Fruit fly (Drosophila melanogaster) whole organism, larva: ENCODE data around the gene CG15210.
A peak's percentile ranks its signal among the peaks of the same experiment; 100 is the strongest.

Experiments
- noc ChIP-seq: fragments of 200-800 bp; sonication (Bioruptor generic); optimal IDR thresholded peaks from 3 replicates; lab custom pipeline; 2019; ENCODE audit warnings: missing biosample characterization, mild to moderate bottlenecking, missing genetic modification characterization, moderate library complexity

CG15210 gene

DNA sequence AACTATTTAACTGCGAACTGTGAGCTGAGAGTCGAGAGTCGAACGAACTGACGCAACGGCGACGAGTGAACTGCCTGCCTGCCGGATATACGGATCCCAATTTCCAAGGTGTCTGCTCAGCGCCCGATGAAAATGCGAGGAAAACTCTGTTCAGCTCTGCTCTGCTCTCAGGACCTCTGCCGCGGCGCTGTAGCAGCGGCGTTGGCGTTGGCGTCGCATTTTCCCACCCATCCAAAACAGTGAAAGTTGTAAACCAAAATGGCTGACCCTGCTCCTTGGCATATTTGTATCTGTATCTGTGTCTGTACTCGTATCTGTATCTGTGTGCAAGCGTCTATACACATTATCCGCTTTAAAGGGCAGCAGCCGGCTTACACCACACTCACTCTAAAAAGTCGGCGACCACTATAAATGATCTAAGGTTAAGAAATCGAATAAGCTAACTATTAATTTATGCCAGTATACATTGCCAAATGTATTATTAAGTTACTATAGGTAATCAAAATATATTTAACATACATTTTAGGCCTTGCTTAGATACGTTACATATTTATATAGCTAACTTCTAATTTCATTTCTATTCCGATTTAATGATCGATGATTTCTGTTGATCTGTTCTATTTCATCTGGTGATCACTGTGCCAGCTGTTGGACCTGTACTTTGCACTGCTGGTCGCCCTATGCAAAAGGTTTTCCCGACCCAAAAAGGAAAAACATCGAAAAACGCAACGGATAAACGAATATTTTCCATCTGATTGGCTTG, 16.2 kb upstream of the CG15210 start:
- TF ChIP-seq noc (tag; lab: Kevin White, UChicago) = peak; percentile 23

DNA sequence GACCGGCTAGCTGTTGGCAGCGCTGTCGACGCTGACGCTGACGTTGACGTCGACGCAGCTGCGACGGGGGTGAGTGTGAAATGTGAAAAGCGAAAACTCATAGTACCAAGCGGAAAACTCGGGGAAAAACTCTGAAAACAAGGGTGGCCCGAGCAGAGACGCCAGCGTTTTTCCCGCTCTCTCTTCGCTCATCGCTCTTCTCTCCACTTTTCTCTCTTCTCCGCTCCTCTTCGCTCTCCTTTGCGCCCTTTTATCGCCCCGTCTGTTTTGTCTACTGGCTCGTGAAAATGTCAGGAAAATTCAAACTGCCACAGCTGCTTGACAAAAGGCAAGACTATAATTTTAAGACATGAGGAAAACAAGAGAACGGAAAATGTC, 15.6 kb upstream of the CG15210 start:
- no peak for TF ChIP-seq noc (tag; lab: Kevin White, UChicago)

DNA sequence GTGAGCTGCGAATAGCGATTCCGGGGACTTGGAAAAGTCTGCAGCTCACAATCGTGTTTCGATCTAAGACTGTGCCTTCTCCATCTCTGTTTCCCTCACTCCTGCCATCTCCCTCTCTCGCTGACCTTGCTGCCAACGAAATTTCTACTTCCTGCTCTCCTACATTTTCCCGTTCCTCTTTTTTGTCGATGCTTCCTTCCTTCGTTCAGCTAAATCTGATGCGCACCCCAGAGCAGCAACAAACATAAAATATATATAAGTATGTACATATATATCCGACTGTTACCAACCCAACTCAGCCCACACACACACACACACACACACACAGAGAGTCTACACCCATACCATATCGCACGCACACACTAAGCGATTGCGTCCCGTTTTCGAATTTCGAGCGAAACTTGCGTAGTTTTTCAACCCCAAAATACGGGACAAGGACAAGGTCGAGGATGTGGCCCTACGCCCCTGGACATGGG, 14.8 kb upstream of the CG15210 start, which contains the start of gene Imp:
TSS of gene Imp (minus strand) at position 51 of the 476 bp plus-strand sequence.
- TF ChIP-seq noc (tag; lab: Kevin White, UChicago) = no peak

DNA sequence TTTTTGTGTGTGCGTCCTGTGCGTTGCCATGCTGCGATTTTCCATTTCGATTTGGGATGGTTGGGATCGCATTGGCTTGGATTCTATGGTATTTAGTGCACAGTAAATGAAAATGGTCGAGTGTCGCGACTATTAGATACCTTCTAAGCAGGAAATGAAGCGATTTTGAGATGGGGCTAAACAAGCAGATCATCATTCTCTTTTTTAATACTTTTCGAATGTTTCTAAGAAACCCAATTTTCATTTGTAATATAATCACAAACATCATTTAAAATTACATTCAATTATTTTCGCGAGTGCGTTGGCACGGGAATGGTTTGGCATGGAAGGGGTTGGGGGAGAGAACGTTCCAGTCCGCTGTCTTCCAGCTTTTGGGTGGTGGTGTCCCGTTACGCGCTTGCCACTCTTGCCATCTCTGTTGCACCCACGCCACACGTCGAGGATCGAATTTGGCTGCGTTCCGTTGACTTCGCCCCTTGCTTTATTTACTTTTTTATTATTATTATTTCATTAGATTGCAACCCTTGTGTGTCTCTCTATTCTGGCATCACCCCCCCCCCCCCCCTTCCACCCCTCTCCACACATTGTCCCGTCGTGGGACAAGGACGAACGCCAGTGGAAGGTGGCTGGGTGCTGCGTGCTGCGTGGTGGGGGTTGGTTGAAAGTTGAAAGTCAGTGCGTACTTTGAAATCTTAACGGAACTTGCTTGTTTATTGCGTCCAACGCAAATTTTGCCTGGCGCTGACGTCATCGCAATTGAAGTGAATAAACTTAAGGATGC, 13.5 kb upstream of the CG15210 start:
- no peak for TF ChIP-seq noc (tag; lab: Kevin White, UChicago)

DNA sequence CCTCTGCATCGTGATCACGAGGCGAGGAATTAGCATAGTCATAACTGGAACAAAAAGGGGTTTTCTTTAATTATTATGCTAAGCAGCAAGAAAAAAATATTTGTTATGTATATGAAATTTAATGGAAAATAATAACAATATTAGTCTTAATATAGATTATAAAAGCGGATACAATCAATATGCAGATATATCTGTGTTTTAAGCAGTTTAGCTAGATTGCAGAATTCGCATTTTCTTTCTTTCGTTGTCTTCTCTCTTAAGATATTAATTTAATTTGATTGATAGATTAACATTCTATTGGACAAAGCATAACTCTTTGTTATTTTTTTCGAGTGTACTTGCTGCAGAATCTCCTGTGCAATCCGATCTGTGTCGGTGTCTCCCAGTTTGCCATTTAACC, 11.7 kb upstream of the CG15210 start:
- no peak for TF ChIP-seq noc (tag; lab: Kevin White, UChicago)

DNA sequence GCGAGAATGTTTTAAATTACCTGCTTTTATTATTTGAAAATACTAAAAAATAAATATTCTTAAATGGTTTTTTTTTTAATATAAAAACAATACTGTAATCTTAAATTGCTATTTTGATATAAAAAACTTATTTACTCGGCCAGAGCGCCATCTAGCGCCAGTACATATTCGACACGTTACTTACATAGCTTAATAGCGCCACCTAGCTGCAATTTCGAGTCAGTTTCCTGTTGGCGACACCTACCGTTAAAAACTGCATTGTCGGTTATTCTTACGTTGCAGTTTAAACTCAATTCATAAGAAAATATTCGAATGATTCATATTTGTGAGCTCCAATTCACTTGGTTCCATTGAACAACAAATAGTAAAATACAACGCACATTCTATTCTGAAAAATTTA, 6.7 kb upstream of the CG15210 start:
- no peak for TF ChIP-seq noc (tag; lab: Kevin White, UChicago)

DNA sequence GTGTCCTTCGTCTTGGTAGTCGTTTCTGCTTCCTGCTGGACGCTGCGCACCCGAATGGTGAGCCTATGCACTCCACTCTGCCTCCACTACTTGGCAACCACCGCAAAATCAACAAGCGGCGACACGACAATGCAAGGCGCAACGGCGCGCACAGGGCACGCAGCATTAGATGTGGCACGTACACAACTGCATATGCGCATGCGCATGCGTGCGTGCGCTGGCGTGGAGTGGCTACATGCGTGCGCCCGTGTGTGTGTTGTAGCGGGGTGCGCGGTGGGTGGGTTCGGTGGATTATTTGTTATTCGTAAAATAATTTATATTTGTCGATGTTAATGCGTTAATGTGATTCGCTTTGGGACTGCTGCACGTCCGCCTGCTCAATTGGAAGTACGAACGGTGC, 3.4 kb upstream of the CG15210 start:
- no peak for TF ChIP-seq noc (tag; lab: Kevin White, UChicago)

DNA sequence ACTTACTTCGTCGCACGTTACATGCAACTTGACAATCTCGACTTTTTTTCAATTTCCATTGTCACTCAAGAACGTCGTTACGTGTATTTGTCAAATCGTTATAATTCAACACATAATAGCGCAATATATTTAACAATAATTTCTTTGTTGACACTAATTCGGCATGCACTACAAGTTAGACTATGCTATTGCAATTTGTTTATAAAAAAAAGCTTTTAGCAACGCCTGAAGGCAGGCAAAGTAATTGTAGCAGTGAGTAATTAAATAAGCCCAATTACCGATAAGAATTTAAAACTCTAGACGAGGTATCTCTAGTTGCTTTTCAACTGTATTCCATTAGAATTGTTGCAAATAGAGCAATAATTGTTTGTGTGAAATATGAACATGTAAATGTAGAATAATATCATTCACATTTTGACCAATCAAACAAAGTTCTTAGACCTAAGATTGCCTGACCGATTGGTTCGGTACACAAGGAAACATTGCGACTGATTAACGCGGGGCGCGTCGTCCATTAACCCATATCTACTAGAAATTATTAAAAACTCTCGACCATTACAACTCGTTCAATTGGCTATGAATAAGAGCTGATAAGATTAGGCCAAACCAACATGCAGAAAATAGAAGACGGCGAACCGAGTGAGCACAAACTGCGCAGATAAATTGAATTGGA, 2.0 kb downstream of the CG15210 start:
- peak; percentile 14 for TF ChIP-seq noc (tag; lab: Kevin White, UChicago)

DNA sequence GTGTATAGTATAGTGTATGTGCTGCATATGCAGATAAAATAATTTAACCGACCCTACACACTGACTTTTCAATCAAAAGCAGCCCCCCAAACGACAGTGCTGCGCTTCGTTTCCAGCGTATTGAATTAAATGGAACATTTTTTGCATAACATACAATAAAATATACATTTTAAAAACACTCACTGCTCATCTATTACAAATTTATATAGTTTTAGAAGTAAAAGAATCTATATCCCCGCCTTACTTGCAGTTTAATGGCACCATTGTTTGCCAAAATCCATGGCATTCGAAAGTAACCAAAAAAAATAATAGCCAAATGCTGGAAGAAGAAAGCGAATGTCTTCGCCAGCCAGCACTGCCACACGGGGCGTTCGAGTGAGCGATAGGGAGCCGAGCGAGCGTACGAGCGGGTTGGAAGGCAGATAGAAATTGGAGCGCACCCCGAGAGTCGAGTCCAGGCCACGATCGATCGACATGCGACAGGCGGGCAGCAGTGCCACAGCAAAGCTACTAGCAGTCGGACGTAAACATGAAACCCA, 2.8 kb downstream of the CG15210 start, which contains the start of gene CG15209:
TSS of gene CG15209 (plus strand) at position 489 of the 539 bp plus-strand sequence.
- peak; percentile 25 for TF ChIP-seq noc (tag; lab: Kevin White, UChicago)

DNA sequence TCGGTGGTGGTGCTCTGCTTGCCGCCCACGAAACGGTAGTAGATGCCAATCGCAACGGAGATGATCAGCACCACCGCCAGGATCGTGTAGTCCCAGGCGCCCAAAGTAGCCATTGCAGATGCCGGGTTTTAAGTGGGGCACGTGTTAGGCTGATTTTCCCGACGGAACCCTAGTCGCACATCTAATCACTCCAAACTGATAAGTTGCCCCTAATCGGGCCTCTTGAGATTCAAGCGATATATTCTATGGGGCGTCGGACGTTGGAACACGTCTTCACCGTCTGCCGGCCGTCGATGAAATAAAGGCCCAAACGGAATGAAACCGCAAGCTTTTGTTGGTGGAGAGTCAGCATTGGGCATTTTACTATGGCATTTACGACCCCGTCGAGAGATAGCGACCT, 5.8 kb downstream of the CG15210 start, which contains the start of gene CG32669:
TSS of gene CG32669 (minus strand) at position 275 of the 400 bp plus-strand sequence.
- TF ChIP-seq noc (tag; lab: Kevin White, UChicago) = no peak

DNA sequence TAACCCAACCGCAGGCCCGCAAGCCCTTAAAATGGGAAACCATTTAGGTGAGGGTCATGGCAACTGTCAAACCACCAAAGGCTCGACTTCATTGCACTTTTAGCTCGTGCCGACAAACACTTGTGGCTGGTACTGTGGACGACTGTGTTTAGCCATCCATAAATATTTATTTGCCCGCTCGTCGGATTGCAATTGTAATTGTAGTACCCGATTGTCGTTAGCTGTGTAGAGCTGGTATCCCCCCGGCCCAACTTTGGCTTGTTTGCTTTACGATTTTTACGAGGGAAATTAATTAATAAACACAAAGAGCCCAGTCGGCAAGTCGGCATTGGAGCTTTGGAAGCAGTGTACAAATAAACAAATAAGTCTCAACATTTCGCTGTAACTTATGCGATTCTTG, 6.2 kb downstream of the CG15210 start:
- TF ChIP-seq noc (tag; lab: Kevin White, UChicago) = no peak

DNA sequence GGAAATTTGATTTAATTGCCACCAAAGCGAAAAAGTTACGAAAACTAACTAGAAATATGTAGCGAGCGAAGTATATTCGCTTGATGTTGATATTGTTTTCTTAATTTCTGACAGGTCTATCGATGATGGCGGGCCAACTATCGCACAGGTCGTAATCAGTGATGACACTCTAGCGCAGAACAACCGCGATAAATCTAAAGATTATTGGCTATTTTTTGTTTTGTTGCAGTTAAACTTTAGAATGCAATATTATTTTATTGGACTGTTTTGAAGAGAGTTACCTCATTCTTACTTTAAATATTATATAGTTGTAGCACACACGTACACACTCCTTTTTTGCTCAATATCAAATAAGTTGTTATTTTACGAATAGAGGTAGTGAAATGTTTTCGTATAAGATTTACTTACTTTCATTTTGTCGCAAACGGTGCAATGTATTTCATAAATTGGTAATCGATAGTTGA, 8.0 kb downstream of the CG15210 start, which contains the start of gene sbr:
TSS of gene sbr (minus strand) at position 121 of the 464 bp plus-strand sequence.
- no peak for TF ChIP-seq noc (tag; lab: Kevin White, UChicago)

DNA sequence GAGAGGGAATG, 8.2 kb downstream of the CG15210 start, which contains the start of gene Pgls:
TSS of gene Pgls (plus strand) at position 3 of the 11 bp plus-strand sequence.
- TF ChIP-seq noc (tag; lab: Kevin White, UChicago) = no peak

DNA sequence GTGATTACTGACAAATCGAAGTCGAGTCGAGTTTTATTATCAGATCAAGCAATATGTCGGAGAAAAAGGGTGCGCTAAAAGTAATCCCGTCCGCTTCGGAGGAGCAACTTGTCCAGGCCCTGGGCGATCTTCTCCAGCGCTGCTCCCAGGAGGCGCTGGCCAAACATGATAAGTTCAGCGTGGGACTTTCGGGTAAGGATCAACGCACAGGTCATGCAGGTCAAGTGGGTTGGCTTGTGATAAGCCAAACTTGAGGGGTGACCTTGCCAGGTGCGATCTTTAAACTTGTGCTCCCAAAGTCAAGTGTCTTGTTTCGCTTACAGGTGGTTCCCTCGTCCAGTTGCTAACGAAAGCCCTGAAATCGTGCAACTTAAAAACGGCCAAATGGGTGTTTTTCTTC, 8.4 kb downstream of the CG15210 start:
- no peak for TF ChIP-seq noc (tag; lab: Kevin White, UChicago)

DNA sequence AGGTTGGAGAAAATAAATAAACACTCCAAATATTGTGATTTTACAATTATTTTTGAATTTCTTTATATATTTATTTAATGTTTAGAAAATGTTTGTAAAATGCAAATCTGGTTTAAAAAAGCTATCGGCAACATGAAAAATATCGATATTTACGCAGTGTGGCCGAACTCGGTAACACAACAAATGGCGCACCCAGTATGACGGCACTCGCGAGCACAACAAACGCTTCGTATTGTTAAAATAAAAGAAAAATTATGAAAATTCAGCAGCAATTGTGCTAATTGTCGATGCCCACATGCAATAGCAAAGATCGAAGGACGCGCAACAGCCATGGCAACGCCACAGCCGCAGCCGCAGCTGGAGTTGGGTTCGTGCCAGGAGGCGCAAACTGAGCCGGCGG, 9.5 kb downstream of the CG15210 start, which contains the start of gene CG2202:
TSS of gene CG2202 (plus strand) at position 193 of the 400 bp plus-strand sequence.
- TF ChIP-seq noc (tag; lab: Kevin White, UChicago) = no peak

DNA sequence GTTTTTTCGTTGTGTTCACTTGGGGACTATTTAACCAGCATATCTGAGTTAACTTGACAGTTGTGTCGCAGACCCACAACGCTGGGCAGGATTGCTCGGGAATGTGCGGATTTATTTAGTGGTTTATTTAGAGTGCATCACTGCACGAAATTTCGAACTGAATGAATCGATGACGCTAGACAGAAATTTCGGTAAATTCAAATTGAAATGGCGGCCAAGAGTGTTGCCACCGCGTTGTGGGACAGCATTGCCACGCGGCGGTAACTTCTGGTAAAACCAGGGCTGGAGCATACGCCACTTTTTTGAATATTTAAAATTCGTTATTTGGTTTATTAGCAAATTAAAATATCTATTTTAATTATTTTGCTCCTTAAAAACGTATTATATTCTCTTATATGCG, 15.7 kb downstream of the CG15210 start, which contains the start of gene feo:
TSS of gene feo (minus strand) at position 184 of the 400 bp plus-strand sequence.
- no peak for TF ChIP-seq noc (tag; lab: Kevin White, UChicago)
